Fruit fly (Drosophila melanogaster): ENCODE data around the gene HipHop.

DNA sequence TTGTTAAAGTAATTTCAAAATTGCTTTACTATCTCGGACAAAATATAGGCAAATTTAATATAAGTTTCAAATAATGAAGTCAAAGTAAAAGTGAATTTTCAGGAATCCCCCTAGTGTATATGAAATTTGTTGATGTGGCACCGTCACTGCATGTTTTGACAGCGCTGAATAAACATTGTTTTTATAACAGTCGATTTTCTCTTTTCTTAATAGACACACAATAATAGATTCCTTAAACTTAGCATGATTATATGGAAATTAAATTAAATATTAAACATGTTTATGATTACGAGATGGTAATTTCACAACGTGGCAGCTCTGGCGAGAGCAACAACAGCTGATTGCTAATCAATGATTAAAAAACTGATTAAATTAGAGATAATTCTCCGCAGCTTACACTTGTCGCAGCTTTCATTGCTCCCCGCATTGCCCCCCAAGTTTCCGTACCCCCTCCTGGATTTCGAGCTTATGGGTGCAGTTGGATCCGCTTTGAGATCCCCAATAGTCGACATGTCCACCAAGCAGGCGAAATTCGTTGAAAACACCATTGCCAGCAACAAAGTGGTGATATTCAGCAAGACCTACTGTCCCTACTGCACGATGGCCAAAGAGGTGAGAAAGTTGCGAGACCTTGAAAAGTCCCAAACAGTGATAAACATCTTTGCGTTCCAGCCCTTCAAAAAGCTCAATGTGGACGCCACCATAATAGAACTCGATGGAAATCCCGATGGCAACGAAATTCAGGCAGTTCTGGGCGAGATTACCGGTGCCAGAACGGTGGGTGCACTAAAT lies 48.3 kb downstream of the HipHop start, which contains the start of gene Grx1:
- TF ChIP-seq psq (optimal IDR thresholded peaks at IDR 0.05): no peak
- TF ChIP-seq pan (optimal IDR thresholded peaks at IDR 0.05): no peak
